Worm (Caenorhabditis elegans) whole organism, L4 larva: ENCODE measurements around the gene B0393.7.
A peak's percentile ranks its signal among the peaks of the same experiment; 100 is the strongest.
"Not testable (repeated sequence)": the region's sequence is repeated elsewhere in the genome, so short reads cannot be mapped to it uniquely, and the experiment has no call there.

Source experiments
- F10B5.3 ChIP-seq: sonication (generic microtip); optimal IDR thresholded peaks from 2 replicates; lab custom pipeline; 2016; ENCODE audit warnings: mild to moderate bottlenecking, missing genetic modification characterization, missing compliant biosample characterization
- F26F4.8 ChIP-seq: fragments of 200-800 bp; sonication (Bioruptor generic); conservative IDR thresholded peaks from 2 replicates; pipeline ENCODE4 v1.3.6; 2022; ENCODE audit warnings: missing genetic modification characterization, missing compliant biosample characterization
- F37D6.2 ChIP-seq: sonication (generic microtip); optimal IDR thresholded peaks from 2 replicates; lab custom pipeline; 2016; ENCODE audit warnings: mild to moderate bottlenecking, missing genetic modification characterization, missing compliant biosample characterization
- T26A8.4 ChIP-seq: fragments of 200-800 bp; sonication (Bioruptor generic); IDR thresholded peaks from 2 replicates; pipeline ENCODE4 v1.3.6; 2022; ENCODE audit warnings: missing genetic modification characterization, missing compliant biosample characterization
- Y48G9A.11 ChIP-seq: fragments of 200-800 bp; sonication (Bioruptor generic); IDR thresholded peaks from 2 replicates; pipeline ENCODE4 v1.3.6; 2022; ENCODE audit warnings: missing genetic modification reagents, missing genetic modification characterization, missing compliant biosample characterization
- Y5F2A.4 ChIP-seq: fragments of 200-800 bp; sonication (Bioruptor generic); optimal IDR thresholded peaks from 2 replicates; lab custom pipeline; 2018; ENCODE audit warnings: mild to moderate bottlenecking, missing genetic modification characterization, missing compliant biosample characterization
- ZK546.5 ChIP-seq, 2 experiments: sonication (generic microtip); optimal IDR thresholded peaks; 2 replicates each; lab custom pipeline; 2017; ENCODE audit warnings: missing biosample characterization in 2 of 2, missing genetic modification characterization in 2 of 2
- aha-1 ChIP-seq: fragments of 150-350 bp; peaks from one replicate; lab custom pipeline; 2014; ENCODE audit warnings: missing biosample characterization, missing genetic modification characterization
- ama-1 ChIP-seq: fragments of 150-350 bp; optimal IDR thresholded peaks from 2 replicates; lab custom pipeline; 2014; ENCODE audit warnings: inconsistent platforms, mixed read lengths
- arid-1 ChIP-seq: fragments of 200-800 bp; sonication (Bioruptor generic); conservative IDR thresholded peaks from 2 replicates; pipeline ENCODE4 v1.3.6; 2022; ENCODE audit warnings: missing genetic modification reagents, missing genetic modification characterization, missing compliant biosample characterization
- attf-4 ChIP-seq: sonication (generic microtip); optimal IDR thresholded peaks from 3 replicates; lab custom pipeline; 2017; ENCODE audit warnings: missing biosample characterization, missing genetic modification characterization
- ceh-20 ChIP-seq: fragments of 200-800 bp; sonication (Bioruptor generic); IDR thresholded peaks from 2 replicates; pipeline ENCODE4 v1.3.6; 2022; ENCODE audit warnings: missing genetic modification reagents, missing genetic modification characterization, missing compliant biosample characterization
- ceh-28 ChIP-seq: fragments of 150-350 bp; optimal IDR thresholded peaks from 2 replicates; lab custom pipeline; 2014; ENCODE audit warnings: missing biosample characterization, missing genetic modification reagents, missing genetic modification characterization
- ceh-32 ChIP-seq: sonication (generic microtip); optimal IDR thresholded peaks from 2 replicates; lab custom pipeline; 2016; ENCODE audit warnings: mild to moderate bottlenecking, missing genetic modification characterization, missing compliant biosample characterization; ENCODE audit not compliant: poor library complexity
- ceh-82 ChIP-seq: sonication (generic microtip); optimal IDR thresholded peaks from 2 replicates; lab custom pipeline; 2017; ENCODE audit warnings: missing biosample characterization, missing genetic modification characterization
- ctbp-1 ChIP-seq: fragments of 200-800 bp; sonication (Bioruptor generic); IDR thresholded peaks from 2 replicates; pipeline ENCODE4 v1.3.6; 2022; ENCODE audit warnings: missing genetic modification reagents, missing genetic modification characterization, missing compliant biosample characterization
- daf-12 ChIP-seq: fragments of 150-350 bp; optimal IDR thresholded peaks from 2 replicates; lab custom pipeline; 2014; ENCODE audit warnings: missing biosample characterization, missing genetic modification reagents, missing genetic modification characterization
- daf-19 ChIP-seq: fragments of 200-800 bp; sonication (Bioruptor generic); conservative IDR thresholded peaks from 2 replicates; pipeline ENCODE4 v1.3.6; 2022; ENCODE audit warnings: missing genetic modification characterization, missing compliant biosample characterization
- dmd-6 ChIP-seq: fragments of 200-800 bp; sonication (Bioruptor generic); IDR thresholded peaks from 2 replicates; pipeline ENCODE4 v1.3.6; 2022; ENCODE audit warnings: missing genetic modification reagents, missing genetic modification characterization, missing compliant biosample characterization
- fkh-10 ChIP-seq: fragments of 150-350 bp; optimal IDR thresholded peaks from 2 replicates; lab custom pipeline; 2014; ENCODE audit warnings: missing biosample characterization, missing genetic modification reagents, missing genetic modification characterization
- hif-1 ChIP-seq, 2 experiments: sonication (generic microtip); optimal IDR thresholded peaks; 2 replicates each; lab custom pipeline; 2016 to 2017; ENCODE audit warnings: missing compliant biosample characterization in 2 of 2, missing genetic modification characterization in 2 of 2, missing genetic modification reagents in 2 of 2, missing genotype in 2 of 2, mild to moderate bottlenecking in 1 of 2
- lim-7 ChIP-seq: fragments of 200-800 bp; sonication (Bioruptor generic); IDR thresholded peaks from 2 replicates; pipeline ENCODE4 v1.3.6; 2022; ENCODE audit warnings: missing genetic modification characterization, missing compliant biosample characterization
- lin-1 ChIP-seq: fragments of 200-800 bp; sonication (Bioruptor generic); IDR thresholded peaks from 2 replicates; pipeline ENCODE4 v1.3.6; 2022; ENCODE audit warnings: missing genetic modification reagents, missing genetic modification characterization, missing compliant biosample characterization
- lin-15B ChIP-seq: fragments of 150-350 bp; sonication (generic microtip); optimal IDR thresholded peaks from 3 replicates; lab custom pipeline; 2014; ENCODE audit warnings: missing biosample characterization, missing genetic modification characterization
- lin-29 ChIP-seq: fragments of 200-800 bp; sonication (Bioruptor generic); IDR thresholded peaks from 2 replicates; pipeline ENCODE4 v1.3.6; 2022; ENCODE audit warnings: missing genetic modification reagents, missing genetic modification characterization, missing compliant biosample characterization
- lir-3 ChIP-seq: sonication (generic microtip); optimal IDR thresholded peaks from 2 replicates; lab custom pipeline; 2016; ENCODE audit warnings: mild to moderate bottlenecking, missing genetic modification characterization, missing compliant biosample characterization
- mes-2 ChIP-seq: sonication (generic microtip); optimal IDR thresholded peaks from 2 replicates; lab custom pipeline; 2016; ENCODE audit warnings: missing genotype, mild to moderate bottlenecking, missing genetic modification characterization, missing compliant biosample characterization; ENCODE audit not compliant: poor library complexity, severe bottlenecking
- mxl-2 ChIP-seq: fragments of 200-800 bp; sonication (Bioruptor generic); conservative IDR thresholded peaks from 2 replicates; pipeline ENCODE4 v1.3.6; 2022; ENCODE audit warnings: missing genetic modification reagents, missing genetic modification characterization, missing compliant biosample characterization
- nhr-102 ChIP-seq: sonication (generic microtip); optimal IDR thresholded peaks from 2 replicates; lab custom pipeline; 2016; ENCODE audit warnings: mild to moderate bottlenecking, missing genetic modification characterization, moderate library complexity, missing compliant biosample characterization
- nhr-237 ChIP-seq: sonication (generic microtip); optimal IDR thresholded peaks from 2 replicates; lab custom pipeline; 2017; ENCODE audit warnings: missing biosample characterization, missing genetic modification characterization
- nhr-41 ChIP-seq: fragments of 200-800 bp; sonication (Bioruptor generic); IDR thresholded peaks from 2 replicates; pipeline ENCODE4 v1.3.6; 2022; ENCODE audit warnings: missing genetic modification reagents, missing genetic modification characterization, missing compliant biosample characterization
- nhr-77 ChIP-seq: fragments of 150-350 bp; optimal IDR thresholded peaks from 2 replicates; lab custom pipeline; 2014; ENCODE audit warnings: missing biosample characterization, missing genetic modification characterization
- php-3 ChIP-seq: fragments of 200-800 bp; sonication (Bioruptor generic); IDR thresholded peaks from 2 replicates; pipeline ENCODE4 v1.3.6; 2022; ENCODE audit warnings: missing genetic modification reagents, missing genetic modification characterization, missing compliant biosample characterization
- pqm-1 ChIP-seq: sonication (generic microtip); optimal IDR thresholded peaks from 2 replicates; lab custom pipeline; 2017; ENCODE audit warnings: missing biosample characterization, missing genetic modification characterization
- saeg-2 ChIP-seq: fragments of 200-800 bp; sonication (Bioruptor generic); IDR thresholded peaks from 2 replicates; pipeline ENCODE4 v1.3.6; 2022; ENCODE audit warnings: missing genetic modification reagents, missing genetic modification characterization, missing compliant biosample characterization
- set-16 ChIP-seq: fragments of 200-800 bp; sonication (Bioruptor generic); IDR thresholded peaks from 2 replicates; pipeline ENCODE4 v1.3.6; 2022; ENCODE audit warnings: missing genetic modification reagents, missing genetic modification characterization, missing compliant biosample characterization
- snpc-1.2 ChIP-seq: fragments of 200-800 bp; sonication (Bioruptor generic); IDR thresholded peaks from 2 replicates; pipeline ENCODE4 v1.3.6; 2022; ENCODE audit warnings: missing genetic modification reagents, missing genetic modification characterization, missing compliant biosample characterization
- spr-1 ChIP-seq: sonication (generic microtip); optimal IDR thresholded peaks from 2 replicates; lab custom pipeline; 2016; ENCODE audit warnings: mild to moderate bottlenecking, missing genetic modification characterization, missing compliant biosample characterization
- tag-97 ChIP-seq: fragments of 200-800 bp; sonication (Bioruptor generic); IDR thresholded peaks from 2 replicates; pipeline ENCODE4 v1.3.6; 2022; ENCODE audit warnings: missing genetic modification characterization, missing compliant biosample characterization
- tra-1 ChIP-seq: fragments of 200-800 bp; sonication (Bioruptor generic); IDR thresholded peaks from 2 replicates; pipeline ENCODE4 v1.3.6; 2022; ENCODE audit warnings: missing genetic modification reagents, missing genetic modification characterization, missing compliant biosample characterization
- unc-62 ChIP-seq, 3 experiments: fragments of 150-350 bp in 1 of 3; sonication (generic microtip); optimal IDR thresholded peaks in 2 of 3; peaks in 1 of 3; 1 replicate in 1 of 3; 2 replicates in 2 of 3; lab custom pipeline; 2014 to 2017; ENCODE audit warnings: missing biosample characterization in 3 of 3, missing genetic modification characterization in 3 of 3, missing genetic modification reagents in 3 of 3, missing genotype in 1 of 3
- zfp-2 ChIP-seq: sonication (generic microtip); optimal IDR thresholded peaks from 2 replicates; lab custom pipeline; 2016; ENCODE audit warnings: mild to moderate bottlenecking, missing genetic modification characterization, missing compliant biosample characterization
- zip-11 ChIP-seq: fragments of 200-800 bp; sonication (Bioruptor generic); IDR thresholded peaks from 2 replicates; pipeline ENCODE4 v1.3.6; 2022; ENCODE audit warnings: missing genetic modification characterization, missing compliant biosample characterization
- ztf-11 ChIP-seq: fragments of 150-350 bp; optimal IDR thresholded peaks from 2 replicates; lab custom pipeline; 2014; ENCODE audit warnings: missing biosample characterization, missing genetic modification characterization

B0393.7 gene

DNA sequence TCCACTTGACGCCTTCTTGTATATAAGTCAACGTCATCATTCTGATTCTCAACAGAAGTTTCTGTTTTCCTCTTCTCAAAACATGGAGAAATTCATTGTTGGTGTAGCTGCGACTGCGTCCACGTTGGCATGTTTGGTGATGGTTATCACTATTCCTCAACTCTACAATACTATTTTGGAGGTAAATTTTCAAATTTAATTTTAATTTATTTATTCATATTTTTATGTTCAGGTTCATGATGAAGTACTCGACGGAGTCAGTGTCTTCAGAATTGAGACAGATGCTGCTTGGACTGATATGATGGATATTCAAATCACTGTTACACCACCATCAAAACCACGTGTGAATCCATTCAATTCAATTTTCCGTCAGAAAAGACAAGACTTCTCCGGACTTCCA lies 29.8 kb downstream of the B0393.7 start, which contains the start of gene col-89:
Gene col-89 (plus strand): TSS at position 19 of the 400 bp plus-strand sequence.
- peak in 1 of 2 experiments; percentile 94 for TF ChIP-seq unc-62 (GFP tag; optimal IDR thresholded peaks at IDR 0.05 in 1 of 2; lab: Kevin White, UChicago)
- TF ChIP-seq unc-62 (tag; optimal IDR thresholded peaks at IDR 0.05; lab: Kevin White, UChicago) = no peak
- TF ChIP-seq lir-3 (tag; lab: Kevin White, UChicago) = no peak
- no peak for TF ChIP-seq Y5F2A.4 (GFP tag; lab: Kevin White, UChicago)

DNA sequence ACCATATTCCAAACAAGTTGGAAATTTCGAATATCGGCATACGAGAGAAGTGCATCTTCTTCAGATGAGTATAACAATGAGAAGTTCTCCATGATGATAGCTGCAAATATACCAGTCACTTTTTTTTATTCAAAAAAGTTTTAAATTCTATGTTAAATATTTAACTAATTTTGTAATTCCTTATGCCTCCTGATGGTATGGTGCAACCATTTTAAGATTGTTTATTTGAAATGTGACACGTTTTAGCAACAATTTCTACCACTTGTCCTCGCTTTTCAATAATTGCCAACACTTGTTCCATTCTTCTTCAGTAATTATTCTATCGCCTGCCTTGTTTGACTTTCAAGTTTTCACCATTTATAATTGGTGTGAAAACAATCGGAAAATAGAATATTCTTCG lies 32.0 kb downstream of the B0393.7 start, which contains the start of gene F17C8.6:
Gene F17C8.6 (minus strand): TSS at position 101 of the 400 bp plus-strand sequence.
- TF ChIP-seq ceh-28 (no peak), tag-97 (no peak), set-16 (GFP tag; lab: Robert Waterston, UW) (no peak), pqm-1 (tag; lab: Kevin White, UChicago) (no peak), dmd-6 (no peak)
- TF ChIP-seq, all 104 proteins: peak for 0

DNA sequence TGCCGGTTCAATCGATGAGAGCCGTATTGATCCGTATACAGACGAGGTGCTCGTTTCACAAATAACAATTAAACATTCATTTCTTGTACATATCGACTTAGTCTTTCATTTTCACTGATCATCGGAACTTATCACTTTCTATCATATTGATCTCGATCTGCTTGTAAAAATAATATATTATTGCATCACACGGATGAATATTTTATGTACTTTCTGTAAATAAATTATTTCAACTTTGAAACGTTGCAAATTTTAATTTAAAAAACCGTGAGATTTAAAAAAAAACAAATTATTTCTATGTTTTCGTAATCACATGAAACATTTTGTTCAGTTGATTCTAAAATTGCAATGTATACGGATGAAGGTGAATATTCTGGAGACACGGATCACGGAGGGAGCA lies 35.3 kb downstream of the B0393.7 start, which contains the start of gene twk-6:
Gene twk-6 (plus strand): TSS at position 301 of the 400 bp plus-strand sequence.
- TF ChIP-seq lin-29, saeg-2, set-16 (GFP tag; lab: Robert Waterston, UW): not testable (repeated sequence)

DNA sequence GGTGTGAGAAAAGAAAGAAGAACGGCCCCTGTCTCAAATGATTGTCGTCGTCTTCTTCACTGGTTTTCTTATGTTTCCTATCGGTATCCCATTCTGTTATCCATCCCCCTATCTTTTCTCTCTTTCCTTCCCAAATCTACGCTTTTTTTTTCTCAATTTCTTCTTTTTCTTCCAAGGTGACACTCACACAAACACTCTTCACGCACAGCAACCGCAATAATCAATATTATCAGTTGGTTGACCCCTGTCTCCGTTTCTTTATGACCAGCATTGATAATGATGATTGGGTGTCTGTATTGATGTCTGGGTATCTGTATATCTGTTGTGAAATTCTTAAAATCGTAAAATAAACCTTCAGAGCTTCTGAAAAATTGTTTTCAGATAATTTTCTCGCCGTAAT lies 37.1 kb downstream of the B0393.7 start:
- TF ChIP-seq arid-1 (GFP tag; lab: Robert Waterston, UW) = no peak
- no peak for TF ChIP-seq ZK546.5 (tag; optimal IDR thresholded peaks at IDR 0.05; lab: Kevin White, UChicago)
- TF ChIP-seq F10B5.3 (tag; lab: Kevin White, UChicago) = no peak
- TF ChIP-seq zfp-2 (tag; lab: Kevin White, UChicago) = no peak
- no peak for TF ChIP-seq ceh-20 (GFP tag; lab: Robert Waterston, UW)
- TF ChIP-seq attf-4 (tag; lab: Kevin White, UChicago) = no peak
- TF ChIP-seq ama-1 = no peak
- no peak for TF ChIP-seq F26F4.8 (GFP tag; lab: Robert Waterston, UW)
- no peak for TF ChIP-seq lim-7
- no peak for TF ChIP-seq snpc-1.2 (GFP tag; lab: Robert Waterston, UW)
- no peak for TF ChIP-seq lin-15B
- no peak for TF ChIP-seq spr-1 (tag; lab: Kevin White, UChicago)
- no peak for TF ChIP-seq mxl-2 (GFP tag; lab: Robert Waterston, UW)
- no peak for TF ChIP-seq ctbp-1 (GFP tag; lab: Robert Waterston, UW)
- no peak for TF ChIP-seq Y48G9A.11 (GFP tag; lab: Robert Waterston, UW)
- no peak for TF ChIP-seq mes-2
- TF ChIP-seq dmd-6 = no peak
- no peak for TF ChIP-seq ceh-32 (tag; lab: Kevin White, UChicago)
- no peak for TF ChIP-seq set-16 (GFP tag; lab: Robert Waterston, UW)
- TF ChIP-seq tra-1 (GFP tag; lab: Robert Waterston, UW) = no peak
- TF ChIP-seq ceh-82 (tag; lab: Kevin White, UChicago) = no peak
- no peak for TF ChIP-seq fkh-10 (GFP tag; lab: Kevin White, UChicago)
- TF ChIP-seq Y5F2A.4 (GFP tag; lab: Kevin White, UChicago) = no peak
- TF ChIP-seq daf-19 (GFP tag; lab: Robert Waterston, UW) = no peak
- peak in 1 of 2 experiments; percentile 7 for TF ChIP-seq unc-62 (GFP tag; optimal IDR thresholded peaks at IDR 0.05 in 1 of 2; lab: Kevin White, UChicago)
- no peak for TF ChIP-seq unc-62 (tag; optimal IDR thresholded peaks at IDR 0.05; lab: Kevin White, UChicago)
- TF ChIP-seq nhr-102 = no peak
- no peak for TF ChIP-seq F37D6.2 (tag; lab: Kevin White, UChicago)
- no peak for TF ChIP-seq nhr-41 (GFP tag; lab: Robert Waterston, UW)
- TF ChIP-seq aha-1 (tag; lab: Kevin White, UChicago) = no peak
- no peak for TF ChIP-seq ztf-11 (tag; lab: Kevin White, UChicago)
- no peak for TF ChIP-seq lin-29 (GFP tag; lab: Robert Waterston, UW)
- no peak for TF ChIP-seq nhr-237 (tag; lab: Kevin White, UChicago)
- TF ChIP-seq daf-12 (tag; lab: Kevin White, UChicago) = no peak
- TF ChIP-seq hif-1 (tag; optimal IDR thresholded peaks at IDR 0.05; lab: Kevin White, UChicago) = no peak
- TF ChIP-seq zip-11 (GFP tag; lab: Robert Waterston, UW) = no peak
- TF ChIP-seq lin-1 (GFP tag; lab: Robert Waterston, UW) = no peak
- no peak for TF ChIP-seq php-3 (GFP tag; lab: Robert Waterston, UW)
- no peak for TF ChIP-seq T26A8.4 (GFP tag; lab: Robert Waterston, UW)
- TF ChIP-seq nhr-77 (tag; lab: Kevin White, UChicago) = no peak
